Worm (Caenorhabditis elegans): Measurements from ENCODE around the gene W04D12.1.

DNA sequence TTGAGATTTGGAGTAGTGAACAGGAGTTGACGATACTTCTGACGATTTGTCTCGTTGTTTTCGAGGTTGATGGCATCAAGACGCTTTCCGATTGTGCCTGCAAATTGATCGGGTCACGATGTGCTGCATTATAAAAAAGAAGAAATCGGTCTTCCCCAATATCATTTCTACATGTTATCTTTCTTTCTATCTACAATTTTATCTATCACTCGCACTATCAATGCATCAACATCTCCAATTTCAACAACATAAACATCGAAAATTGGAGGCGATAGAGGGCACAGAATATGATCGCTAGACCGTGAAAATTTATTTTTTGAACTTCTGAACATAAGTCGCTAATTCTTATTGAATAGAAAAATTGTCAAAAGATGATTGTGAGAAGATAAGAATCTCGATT is 39.0 kb downstream of the W04D12.1 start:
- TF ChIP-seq nhr-237 (tag; optimal IDR thresholded peaks at IDR 0.05) (no peak), nhr-12 (tag; optimal IDR thresholded peaks at IDR 0.05) (no peak), flh-1 (GFP tag; optimal IDR thresholded peaks at IDR 0.05) (no peak), unc-62 (GFP tag; optimal IDR thresholded peaks at IDR 0.05) (no peak), nhr-76 (tag; optimal IDR thresholded peaks at IDR 0.05) (no peak), lin-13 (tag; optimal IDR thresholded peaks at IDR 0.05) (no peak), mab-5 (tag; optimal IDR thresholded peaks at IDR 0.05) (no peak), unc-39 (tag; optimal IDR thresholded peaks at IDR 0.05) (no peak), nhr-2 (tag; optimal IDR thresholded peaks at IDR 0.05) (no peak), elt-3 (tag; optimal IDR thresholded peaks at IDR 0.05) (no peak), ces-1 (GFP tag; optimal IDR thresholded peaks at IDR 0.05) (no peak), ztf-11 (tag; optimal IDR thresholded peaks at IDR 0.05) (no peak), lsy-2 (tag; optimal IDR thresholded peaks at IDR 0.05) (no peak), lin-32 (GFP tag; optimal IDR thresholded peaks at IDR 0.05) (no peak)

Measured in whole organism, mixed stage, embryonic.